Fruit fly (Drosophila melanogaster): ENCODE data around the gene ATPsynO.

DNA sequence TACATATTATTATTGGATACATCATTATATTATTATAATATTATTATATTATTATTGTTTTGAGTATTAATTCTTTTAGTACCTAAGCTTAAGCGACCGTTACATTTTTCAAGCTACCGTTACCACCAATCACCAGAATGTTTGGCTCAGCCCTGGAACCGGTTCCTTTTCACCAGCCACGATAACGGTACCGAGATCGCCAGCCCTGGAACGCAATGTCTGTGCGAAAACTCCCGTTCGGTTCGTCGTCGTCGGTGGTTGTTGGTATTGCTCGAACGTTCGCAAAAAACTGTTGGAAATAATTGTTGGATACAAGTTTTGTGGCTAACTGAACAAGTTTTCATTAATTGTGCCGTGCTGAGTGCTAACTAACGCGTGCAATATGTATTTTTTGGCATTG is 15.7 kb upstream of the ATPsynO start, which contains the start of gene CG42404:
- TF ChIP-seq usp (GFP tag; optimal IDR thresholded peaks at IDR 0.05) (no peak), pan (optimal IDR thresholded peaks at IDR 0.05) (no peak), EcR (GFP tag; optimal IDR thresholded peaks at IDR 0.05) (no peak)
